Worm (Caenorhabditis elegans): ENCODE measurements around the gene srw-130.

DNA sequence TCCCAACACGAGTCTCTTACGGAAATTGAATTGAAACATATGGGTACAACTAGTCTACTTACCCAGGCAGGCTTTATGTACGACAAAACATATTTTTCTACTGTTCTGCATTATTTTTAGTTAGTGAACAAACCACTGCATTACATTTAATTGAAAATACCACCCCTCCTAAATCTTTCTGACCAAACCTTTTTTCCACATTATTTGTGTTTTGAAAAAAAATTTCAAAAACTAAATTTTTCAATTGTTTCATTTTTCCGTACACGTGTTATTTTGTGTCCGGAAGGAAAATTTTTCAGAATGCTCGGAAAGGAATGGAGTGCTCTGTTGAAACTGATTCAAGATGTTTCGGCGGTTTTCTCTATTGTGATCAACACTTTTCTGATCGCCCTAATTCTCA, 36.3 kb downstream of the srw-130 start, which contains the start of gene str-226:
- TF ChIP-seq mab-5 (tag; optimal IDR thresholded peaks at IDR 0.05), result no peak
- no peak for TF ChIP-seq mbf-1 (tag; optimal IDR thresholded peaks at IDR 0.05)
- no peak for TF ChIP-seq snpc-4 (tag; optimal IDR thresholded peaks at IDR 0.05)
- TF ChIP-seq alr-1 (tag; optimal IDR thresholded peaks at IDR 0.05), result no peak
- TF ChIP-seq ceh-16 (tag; optimal IDR thresholded peaks at IDR 0.05), result no peak
- TF ChIP-seq R02D3.7 (tag; optimal IDR thresholded peaks at IDR 0.05), result no peak
- TF ChIP-seq nhr-77 (tag; optimal IDR thresholded peaks at IDR 0.05), result no peak
- no peak for TF ChIP-seq fos-1 (tag; optimal IDR thresholded peaks at IDR 0.05)
- TF ChIP-seq lin-39 (tag; optimal IDR thresholded peaks at IDR 0.05), result no peak

Measured in whole organism, L2 larva.